Fruit fly (Drosophila melanogaster) S2 (cell line): ENCODE data around the gene CG11672.

ENCODE experiments used
- CG8478 ChIP-seq: fragments of >200 bp; optimal IDR thresholded peaks from 2 replicates; lab custom pipeline; 2018
- CTCF ChIP-seq, 2 experiments: fragments of >200 bp; optimal IDR thresholded peaks; 2 replicates each; lab custom pipeline; 2018

DNA sequence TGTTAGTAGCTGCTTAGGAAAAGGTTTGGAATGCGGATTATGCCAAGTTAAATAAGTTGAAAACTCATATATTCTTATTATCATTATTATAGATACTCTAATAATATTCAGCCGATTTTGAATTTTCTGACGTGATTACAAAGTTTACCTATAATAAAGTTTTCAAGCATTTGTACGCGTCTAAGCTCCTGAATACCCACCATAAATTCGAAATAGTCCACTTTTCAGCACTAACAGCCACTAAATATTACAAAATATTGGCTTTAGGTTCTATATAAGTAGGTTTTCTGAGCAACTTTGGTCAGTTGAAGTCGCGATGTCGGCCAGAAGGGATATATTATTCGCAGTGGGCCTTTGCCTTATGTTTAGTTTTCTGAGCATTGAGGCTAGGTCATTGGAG is 33.6 kb upstream of the CG11672 start, which contains the start of gene CG7443:
- no peak for TF ChIP-seq CTCF (optimal IDR thresholded peaks at IDR 0.05; lab: Kevin White, UChicago)
- no peak for TF ChIP-seq CG8478 (lab: Kevin White, UChicago)
